Fruit fly (Drosophila melanogaster): ENCODE measurements around the gene CG5177.

Gene CG5177

dm6 chr2L:7436492-7437324 is 31.7 kb downstream of the CG5177 start:
- no peak for TF ChIP-seq Dif (GFP tag; optimal IDR thresholded peaks at IDR 0.05; ENCODE audit: partially characterized antibody)
- TF ChIP-seq br (GFP tag; optimal IDR thresholded peaks at IDR 0.05): peak; percentile 24
- peak in 1 of 2 experiments; percentile 49 for TF ChIP-seq foxo (GFP tag; optimal IDR thresholded peaks at IDR 0.05)
- peak; percentile 51 for TF ChIP-seq brk (GFP tag; optimal IDR thresholded peaks at IDR 0.05)
- TF ChIP-seq tai (GFP tag; optimal IDR thresholded peaks at IDR 0.05): peak; percentile 47
- peak; percentile 21 for TF ChIP-seq ey (GFP tag; optimal IDR thresholded peaks at IDR 0.05)
- peak; percentile 62 for TF ChIP-seq Hnf4 (GFP tag; optimal IDR thresholded peaks at IDR 0.05)
- TF ChIP-seq fru (GFP tag; optimal IDR thresholded peaks at IDR 0.05): peak; percentile 37
- TF ChIP-seq HLH106 (tag; optimal IDR thresholded peaks at IDR 0.05): peak; percentile 39
- TF ChIP-seq Dfd (GFP tag; optimal IDR thresholded peaks at IDR 0.05): no peak
- peak; percentile 35 for TF ChIP-seq psq (GFP tag; optimal IDR thresholded peaks at IDR 0.05)
- peak; percentile 40 for TF ChIP-seq OdsH (GFP tag; optimal IDR thresholded peaks at IDR 0.05)
- TF ChIP-seq rgr (GFP tag; optimal IDR thresholded peaks at IDR 0.05): peak; percentile 50
- TF ChIP-seq CG9705 (GFP tag; optimal IDR thresholded peaks at IDR 0.05): peak; percentile 37
- TF ChIP-seq GATAd (GFP tag; optimal IDR thresholded peaks at IDR 0.05): no peak
- TF ChIP-seq sage (GFP tag; optimal IDR thresholded peaks at IDR 0.05): no peak
- TF ChIP-seq sv (GFP tag; optimal IDR thresholded peaks at IDR 0.05): peak; percentile 74
- peak; percentile 49 for TF ChIP-seq h (GFP tag; optimal IDR thresholded peaks at IDR 0.05)
- TF ChIP-seq N (GFP tag; optimal IDR thresholded peaks at IDR 0.05): no peak
- no peak for TF ChIP-seq Vsx2 (GFP tag; optimal IDR thresholded peaks at IDR 0.05; ENCODE audit: partially characterized antibody)
- TF ChIP-seq dmrt93B (GFP tag; optimal IDR thresholded peaks at IDR 0.05): peak; percentile 39
- TF ChIP-seq jim (GFP tag; optimal IDR thresholded peaks at IDR 0.05): peak; percentile 44
- no peak for TF ChIP-seq Myc (optimal IDR thresholded peaks at IDR 0.05)
- TF ChIP-seq dsf (GFP tag; optimal IDR thresholded peaks at IDR 0.05; ENCODE audit: borderline replicate concordance): peak; percentile 11
- TF ChIP-seq usp (GFP tag; optimal IDR thresholded peaks at IDR 0.05): no peak
- TF ChIP-seq Hr83 (GFP tag; optimal IDR thresholded peaks at IDR 0.05; ENCODE audit: poor library complexity, severe bottlenecking): peak; percentile 96
- no peak for TF ChIP-seq Sp1 (GFP tag; optimal IDR thresholded peaks at IDR 0.05)

dm6 chr2L:7437325-7437707 is 32.3 kb downstream of the CG5177 start, which contains the start of gene CG5973:
TSS of gene CG5973 (plus strand) at chr2L:7437492.
- TF ChIP-seq Dif (GFP tag; optimal IDR thresholded peaks at IDR 0.05; ENCODE audit: partially characterized antibody) (peak; percentile 49), Abd-B (GFP tag; optimal IDR thresholded peaks at IDR 0.05) (no peak), dl (GFP tag; optimal IDR thresholded peaks at IDR 0.05; ENCODE audit: insufficient read depth in 1 of 2, partially characterized antibody in 2 of 2) (peak in 1 of 2 experiments; percentile 16), Vsx2 (GFP tag; optimal IDR thresholded peaks at IDR 0.05; ENCODE audit: partially characterized antibody) (peak; percentile 22)

- TF ChIP-seq sage (GFP tag; optimal IDR thresholded peaks at IDR 0.05) (no peak), Sp1 (GFP tag; optimal IDR thresholded peaks at IDR 0.05) (no peak), Dif (GFP tag; optimal IDR thresholded peaks at IDR 0.05; ENCODE audit: partially characterized antibody) (no peak), HLH106 (tag; optimal IDR thresholded peaks at IDR 0.05) (no peak), Dfd (GFP tag; optimal IDR thresholded peaks at IDR 0.05) (no peak), Jra (GFP tag; optimal IDR thresholded peaks at IDR 0.05) (no peak), fru (GFP tag; optimal IDR thresholded peaks at IDR 0.05) (no peak)
Measured at dm6 chr2L:7438505-7438904, 33.5 kb downstream of the CG5177 start.

- TF ChIP-seq N (GFP tag; optimal IDR thresholded peaks at IDR 0.05) (no peak), pan (optimal IDR thresholded peaks at IDR 0.05) (no peak), usp (GFP tag; optimal IDR thresholded peaks at IDR 0.05) (no peak), Hr83 (GFP tag; optimal IDR thresholded peaks at IDR 0.05; ENCODE audit: poor library complexity, severe bottlenecking) (no peak), CG32264 (GFP tag; optimal IDR thresholded peaks at IDR 0.05) (no peak), GATAd (GFP tag; optimal IDR thresholded peaks at IDR 0.05) (no peak), dsf (GFP tag; optimal IDR thresholded peaks at IDR 0.05; ENCODE audit: borderline replicate concordance) (no peak), fru (GFP tag; optimal IDR thresholded peaks at IDR 0.05) (no peak), Myc (optimal IDR thresholded peaks at IDR 0.05) (no peak), Vsx2 (GFP tag; optimal IDR thresholded peaks at IDR 0.05; ENCODE audit: partially characterized antibody) (no peak)
Measured at dm6 chr2L:7440458-7441018, 35.5 kb downstream of the CG5177 start.
